Worm (Caenorhabditis elegans) whole organism, mixed stage, embryonic: ENCODE data around the gene algn-13.

Experiments used
- ces-1 ChIP-seq: fragments of 150-350 bp; optimal IDR thresholded peaks from 2 replicates; lab custom pipeline; 2014; ENCODE audit warnings: missing biosample characterization, missing genetic modification reagents, missing genetic modification characterization
- elt-1 ChIP-seq: sonication (generic microtip); optimal IDR thresholded peaks from 2 replicates; lab custom pipeline; 2017; ENCODE audit warnings: missing genetic modification characterization, mild to moderate bottlenecking, missing compliant biosample characterization, antibody characterized with exemption, moderate library complexity, borderline replicate concordance; ENCODE audit not compliant: insufficient read depth
- lsy-2 ChIP-seq: fragments of 150-350 bp; optimal IDR thresholded peaks from 2 replicates; lab custom pipeline; 2014; ENCODE audit warnings: missing biosample characterization, missing genetic modification characterization
- mep-1 ChIP-seq: fragments of 150-350 bp; optimal IDR thresholded peaks from 2 replicates; lab custom pipeline; 2017; ENCODE audit warnings: missing biosample characterization, missing genetic modification reagents, missing genetic modification characterization, inconsistent platforms
- nhr-12 ChIP-seq: fragments of 150-350 bp; optimal IDR thresholded peaks from 2 replicates; lab custom pipeline; 2014; ENCODE audit warnings: missing biosample characterization, missing genetic modification characterization
- snpc-4 ChIP-seq: fragments of 150-350 bp; optimal IDR thresholded peaks from 2 replicates; lab custom pipeline; 2014; ENCODE audit warnings: missing biosample characterization, missing genetic modification characterization
- sptf-1 ChIP-seq: sonication (generic microtip); optimal IDR thresholded peaks from 2 replicates; lab custom pipeline; 2017; ENCODE audit warnings: mild to moderate bottlenecking, missing genetic modification characterization, moderate library complexity, missing compliant biosample characterization
- ztf-11 ChIP-seq: fragments of 150-350 bp; optimal IDR thresholded peaks from 2 replicates; lab custom pipeline; 2014; ENCODE audit warnings: missing biosample characterization, missing genetic modification characterization

ce11 chrV:13958247-13958646 lies 3.5 kb downstream of the algn-13 start, which contains the start of gene R10D12.10:
- TF ChIP-seq elt-1 (tag; lab: Kevin White, UChicago) (no peak), snpc-4 (tag; lab: Kevin White, UChicago) (no peak), mep-1 (no peak), lsy-2 (tag; lab: Kevin White, UChicago) (no peak), ces-1 (no peak), nhr-12 (no peak), sptf-1 (no peak), ztf-11 (tag; lab: Kevin White, UChicago) (no peak)
